Fruit fly (Drosophila melanogaster) whole organism: Measurements from ENCODE around the gene CG31176.

Source experiments
- CG8478 ChIP-seq: fragments of >200 bp; optimal IDR thresholded peaks from 2 replicates; lab custom pipeline; 2018; ENCODE audit warnings: inconsistent platforms
- Dll ChIP-seq: fragments of >200 bp; optimal IDR thresholded peaks from 2 replicates; lab custom pipeline; 2017
- pan ChIP-seq: fragments of >200 bp; optimal IDR thresholded peaks from 2 replicates; lab custom pipeline; 2017
- psq ChIP-seq: fragments of >200 bp; optimal IDR thresholded peaks from 2 replicates; lab custom pipeline; 2017

DNA sequence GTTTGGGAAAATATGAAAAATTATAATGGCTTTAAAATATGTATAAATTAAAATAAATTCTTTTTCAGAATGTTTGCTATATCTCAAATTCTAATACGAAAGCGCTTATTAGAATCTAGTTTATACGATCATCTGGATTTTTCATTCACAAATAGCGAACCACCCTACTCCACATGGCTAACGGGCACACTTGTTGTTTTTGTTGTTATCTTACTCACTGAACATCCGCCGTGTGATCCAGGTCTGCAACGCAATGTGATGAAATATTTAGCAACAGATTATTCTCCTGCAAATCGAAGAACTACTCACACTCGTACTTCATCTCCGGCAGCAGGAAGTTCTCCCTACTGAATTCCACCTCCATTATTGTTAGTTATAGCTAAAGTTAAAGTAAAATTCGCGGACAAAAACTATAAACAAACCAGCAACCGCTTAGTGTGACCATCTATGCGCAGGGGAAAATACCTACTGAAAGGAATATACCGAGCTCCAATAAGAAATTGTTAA, 56.9 kb downstream of the CG31176 start, which contains the start of gene Archease:
- TF ChIP-seq psq (lab: Kevin White, UChicago) (no peak), Dll (no peak), CG8478 (no peak), pan (lab: Kevin White, UChicago) (no peak)
